Worm (Caenorhabditis elegans) whole organism, L4 larva: ENCODE measurements around the gene ddo-2.

Experiments used
- aly-2 ChIP-seq: sonication (generic microtip); optimal IDR thresholded peaks from 2 replicates; lab custom pipeline; 2018; ENCODE audit warnings: missing biosample characterization, missing genetic modification characterization
- ctbp-1 ChIP-seq: fragments of 200-800 bp; sonication (Bioruptor generic); IDR thresholded peaks from 2 replicates; pipeline ENCODE4 v1.3.6; 2022; ENCODE audit warnings: missing genetic modification reagents, missing genetic modification characterization, missing compliant biosample characterization
- dve-1 ChIP-seq: sonication (generic microtip); optimal IDR thresholded peaks from 2 replicates; lab custom pipeline; 2017; ENCODE audit warnings: antibody characterized with exemption, mild to moderate bottlenecking, missing genetic modification characterization, missing compliant biosample characterization; ENCODE audit not compliant: insufficient read depth
- egl-27 ChIP-seq: sonication (generic microtip); optimal IDR thresholded peaks from 3 replicates; lab custom pipeline; 2017; ENCODE audit warnings: missing biosample characterization, missing genetic modification reagents, missing genetic modification characterization
- lin-13 ChIP-seq: fragments of 150-350 bp; optimal IDR thresholded peaks from 2 replicates; lab custom pipeline; 2014; ENCODE audit warnings: missing biosample characterization, missing genetic modification reagents, missing genetic modification characterization
- mdl-1 ChIP-seq, 2 experiments: fragments of 150-350 bp in 1 of 2; sonication (generic microtip) in 1 of 2; optimal IDR thresholded peaks; 2 replicates each; lab custom pipeline; 2014 to 2017; ENCODE audit warnings: missing biosample characterization in 2 of 2, missing genetic modification characterization in 2 of 2
- nhr-10 ChIP-seq: fragments of 150-350 bp; optimal IDR thresholded peaks from 2 replicates; lab custom pipeline; 2014; ENCODE audit warnings: missing biosample characterization, missing genetic modification characterization
- unc-39 ChIP-seq: sonication (generic microtip); optimal IDR thresholded peaks from 2 replicates; lab custom pipeline; 2017; ENCODE audit warnings: missing biosample characterization, missing genetic modification characterization
- unc-62 ChIP-seq, 3 experiments: fragments of 150-350 bp in 1 of 3; sonication (generic microtip); optimal IDR thresholded peaks in 2 of 3; peaks in 1 of 3; 1 replicate in 1 of 3; 2 replicates in 2 of 3; lab custom pipeline; 2014 to 2017; ENCODE audit warnings: missing biosample characterization in 3 of 3, missing genetic modification characterization in 3 of 3, missing genetic modification reagents in 3 of 3, missing genotype in 1 of 3

DNA sequence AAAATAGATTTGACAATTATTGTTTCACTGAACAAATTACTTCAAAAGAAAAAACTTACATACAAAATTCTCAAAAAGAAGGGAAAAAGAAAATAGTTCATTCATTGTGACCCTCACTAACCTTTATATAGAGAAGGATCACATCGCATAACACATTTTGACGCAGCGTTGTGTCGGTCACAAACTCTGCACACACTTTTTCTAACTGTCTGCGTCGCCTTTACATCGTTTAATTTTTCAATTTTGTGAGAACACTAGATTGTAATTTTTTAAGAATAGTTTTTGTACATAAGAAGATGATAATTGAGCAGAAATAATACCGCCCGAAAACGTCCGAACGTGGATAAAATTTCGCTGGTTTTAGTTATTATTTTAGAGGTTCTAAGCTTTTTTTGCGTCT, 45.4 kb upstream of the ddo-2 start, which contains the start of gene C18B10.6:
- TF ChIP-seq nhr-10 (tag; lab: Kevin White, UChicago) (no peak), ctbp-1 (GFP tag; lab: Robert Waterston, UW) (no peak), dve-1 (tag; lab: Kevin White, UChicago) (no peak), unc-62 (GFP tag; optimal IDR thresholded peaks at IDR 0.05 in 1 of 2; lab: Kevin White, UChicago) (no peak), unc-62 (tag; optimal IDR thresholded peaks at IDR 0.05; lab: Kevin White, UChicago) (no peak), egl-27 (no peak), unc-39 (tag; lab: Kevin White, UChicago) (no peak), aly-2 (no peak), mdl-1 (tag; optimal IDR thresholded peaks at IDR 0.05; lab: Kevin White, UChicago) (no peak), lin-13 (no peak)
